Worm (Caenorhabditis elegans) whole organism, L1 larva: ENCODE measurements around the gene R07E5.11.

Experiments
- C16A3.4 ChIP-seq: fragments of 150-350 bp; optimal IDR thresholded peaks from 2 replicates; lab custom pipeline; 2014; ENCODE audit warnings: missing biosample characterization, missing genetic modification characterization
- C34B4.2 ChIP-seq: sonication (generic microtip); optimal IDR thresholded peaks from 2 replicates; lab custom pipeline; 2017; ENCODE audit warnings: mild to moderate bottlenecking, missing genetic modification characterization, missing compliant biosample characterization
- ceh-63 ChIP-seq: fragments of 200-800 bp; sonication (Bioruptor generic); optimal IDR thresholded peaks from 2 replicates; lab custom pipeline; 2018; ENCODE audit warnings: mild to moderate bottlenecking, missing genetic modification characterization, missing compliant biosample characterization
- ceh-8 ChIP-seq: fragments of 200-800 bp; sonication (Bioruptor generic); optimal IDR thresholded peaks from 2 replicates; lab custom pipeline; 2018; ENCODE audit warnings: mild to moderate bottlenecking, missing genetic modification characterization, moderate library complexity, missing compliant biosample characterization
- ceh-88 ChIP-seq: fragments of 200-800 bp; sonication (Bioruptor generic); IDR thresholded peaks from 2 replicates; pipeline ENCODE4 v1.3.6; 2022; ENCODE audit warnings: missing genetic modification characterization, missing compliant biosample characterization
- ceh-90 ChIP-seq: sonication (generic microtip); optimal IDR thresholded peaks from 2 replicates; lab custom pipeline; 2016; ENCODE audit warnings: missing genetic modification characterization, missing compliant biosample characterization
- ces-1 ChIP-seq: fragments of 150-350 bp; optimal IDR thresholded peaks from 2 replicates; lab custom pipeline; 2014; ENCODE audit warnings: missing biosample characterization, missing genetic modification reagents, missing genetic modification characterization
- dpl-1 ChIP-seq, 3 experiments: fragments of 150-350 bp in 2 of 3; sonication (generic microtip) in 1 of 3; optimal IDR thresholded peaks; 2 replicates each; lab custom pipeline; 2014 to 2017; ENCODE audit warnings: missing biosample characterization in 3 of 3, missing genetic modification characterization in 3 of 3, missing genetic modification reagents in 3 of 3
- dsc-1 ChIP-seq: sonication (generic microtip); optimal IDR thresholded peaks from 2 replicates; lab custom pipeline; 2016; ENCODE audit warnings: mild to moderate bottlenecking, missing genetic modification characterization, missing compliant biosample characterization
- efl-1 ChIP-seq, 4 experiments: fragments of 150-350 bp; optimal IDR thresholded peaks in 3 of 4; peaks in 1 of 4; 1 replicate in 1 of 4; 2 replicates in 3 of 4; lab custom pipeline; 2014; ENCODE audit warnings: missing biosample characterization in 2 of 4, missing genetic modification characterization in 2 of 4, missing genetic modification reagents in 2 of 4
- egl-27 ChIP-seq, 2 experiments: fragments of 150-350 bp in 1 of 2; sonication (generic microtip); optimal IDR thresholded peaks; 3 replicates each; lab custom pipeline; 2017 to 2018; ENCODE audit warnings: missing biosample characterization in 2 of 2, missing genetic modification characterization in 2 of 2, missing genetic modification reagents in 2 of 2
- elt-3 ChIP-seq, 6 experiments: fragments of 150-350 bp in 1 of 6; sonication (generic microtip); optimal IDR thresholded peaks; 2 replicates each; lab custom pipeline; 2017 to 2018; ENCODE audit warnings: missing biosample characterization in 6 of 6, missing genetic modification characterization in 6 of 6, inconsistent platforms in 1 of 6
- ets-5 ChIP-seq: fragments of 200-800 bp; sonication (Bioruptor generic); IDR thresholded peaks from 2 replicates; pipeline ENCODE4 v1.3.6; 2022; ENCODE audit warnings: missing genetic modification characterization, missing compliant biosample characterization
- fkh-10 ChIP-seq: sonication (generic microtip); optimal IDR thresholded peaks from 2 replicates; lab custom pipeline; 2017; ENCODE audit warnings: missing biosample characterization, missing genetic modification reagents, missing genetic modification characterization
- fkh-4 ChIP-seq: sonication (generic microtip); optimal IDR thresholded peaks from 2 replicates; lab custom pipeline; 2016; ENCODE audit warnings: missing compliant biosample characterization, missing genetic modification characterization, borderline replicate concordance
- fkh-8 ChIP-seq: sonication (generic microtip); optimal IDR thresholded peaks from 2 replicates; lab custom pipeline; 2016; ENCODE audit warnings: mild to moderate bottlenecking, missing genetic modification characterization, missing compliant biosample characterization
- fos-1 ChIP-seq: fragments of 150-350 bp; optimal IDR thresholded peaks from 2 replicates; lab custom pipeline; 2014; ENCODE audit warnings: missing biosample characterization, missing genetic modification characterization
- grh-1 ChIP-seq: fragments of 200-800 bp; sonication (Bioruptor generic); IDR thresholded peaks from 2 replicates; pipeline ENCODE4 v1.3.6; 2022; ENCODE audit warnings: missing genetic modification reagents, missing genetic modification characterization, missing compliant biosample characterization
- hlh-17 ChIP-seq: fragments of 200-800 bp; sonication (Bioruptor generic); optimal IDR thresholded peaks from 2 replicates; lab custom pipeline; 2018; ENCODE audit warnings: missing genetic modification characterization, mild to moderate bottlenecking, missing compliant biosample characterization, moderate library complexity, borderline replicate concordance
- hpl-2 ChIP-seq: fragments of 150-350 bp; optimal IDR thresholded peaks from 2 replicates; lab custom pipeline; 2014; ENCODE audit warnings: missing biosample characterization, missing genetic modification reagents, missing genetic modification characterization
- irx-1 ChIP-seq: sonication (generic microtip); optimal IDR thresholded peaks from 2 replicates; lab custom pipeline; 2016; ENCODE audit warnings: missing genetic modification characterization, missing compliant biosample characterization
- lin-13 ChIP-seq: fragments of 150-350 bp; optimal IDR thresholded peaks from 2 replicates; lab custom pipeline; 2014; ENCODE audit warnings: missing biosample characterization, missing genetic modification reagents, missing genetic modification characterization
- lin-15B ChIP-seq: fragments of 150-350 bp; sonication (generic microtip); optimal IDR thresholded peaks from 3 replicates; lab custom pipeline; 2014; ENCODE audit warnings: missing biosample characterization, missing genetic modification characterization
- lin-35 ChIP-seq, 2 experiments: fragments of 150-350 bp; optimal IDR thresholded peaks; 2 replicates each; lab custom pipeline; 2014; ENCODE audit warnings: missing biosample characterization in 2 of 2, missing genetic modification characterization in 2 of 2, missing genetic modification reagents in 2 of 2
- lir-3 ChIP-seq: sonication (generic microtip); optimal IDR thresholded peaks from 2 replicates; lab custom pipeline; 2016; ENCODE audit warnings: mild to moderate bottlenecking, missing genetic modification characterization, moderate library complexity, missing compliant biosample characterization; ENCODE audit not compliant: poor library complexity
- lsy-2 ChIP-seq, 2 experiments: fragments of 150-350 bp; optimal IDR thresholded peaks; 2 replicates each; lab custom pipeline; 2014; ENCODE audit warnings: missing biosample characterization in 2 of 2, missing genetic modification characterization in 2 of 2
- mab-9 ChIP-seq: fragments of 200-800 bp; sonication (Bioruptor generic); IDR thresholded peaks from 2 replicates; pipeline ENCODE4 v1.3.6; 2022; ENCODE audit warnings: missing genetic modification reagents, missing genetic modification characterization, missing compliant biosample characterization
- mef-2 ChIP-seq: fragments of 150-350 bp; optimal IDR thresholded peaks from 2 replicates; lab custom pipeline; 2014; ENCODE audit warnings: missing biosample characterization, missing genetic modification characterization
- mep-1 ChIP-seq: fragments of 150-350 bp; optimal IDR thresholded peaks from 2 replicates; lab custom pipeline; 2014; ENCODE audit warnings: missing biosample characterization, missing genetic modification characterization
- nhr-11 ChIP-seq: fragments of 150-350 bp; optimal IDR thresholded peaks from 2 replicates; lab custom pipeline; 2014; ENCODE audit warnings: missing biosample characterization, missing genetic modification characterization
- nhr-19 ChIP-seq: fragments of 200-800 bp; sonication (Bioruptor generic); conservative IDR thresholded peaks from 2 replicates; pipeline ENCODE4 v1.3.6; 2022; ENCODE audit warnings: missing genetic modification characterization, missing compliant biosample characterization
- nhr-237 ChIP-seq: fragments of 150-350 bp; optimal IDR thresholded peaks from 2 replicates; lab custom pipeline; 2014; ENCODE audit warnings: missing biosample characterization, missing genetic modification characterization
- nhr-47 ChIP-seq: sonication (generic microtip); optimal IDR thresholded peaks from 2 replicates; lab custom pipeline; 2016; ENCODE audit warnings: mild to moderate bottlenecking, missing genetic modification characterization, moderate library complexity, missing compliant biosample characterization
- nhr-71 ChIP-seq: sonication (generic microtip); optimal IDR thresholded peaks from 2 replicates; lab custom pipeline; 2016; ENCODE audit warnings: mild to moderate bottlenecking, missing genetic modification characterization, moderate library complexity, missing compliant biosample characterization
- nhr-85 ChIP-seq: sonication (generic microtip); peaks from one replicate; lab custom pipeline; 2016; ENCODE audit warnings: missing genetic modification characterization, inconsistent platforms, missing compliant biosample characterization
- pag-3 ChIP-seq: sonication (generic microtip); optimal IDR thresholded peaks from 2 replicates; lab custom pipeline; 2017; ENCODE audit warnings: missing genetic modification characterization, mild to moderate bottlenecking, missing compliant biosample characterization, antibody characterized with exemption, borderline replicate concordance; ENCODE audit not compliant: insufficient read depth
- rnt-1 ChIP-seq: sonication (generic microtip); optimal IDR thresholded peaks from 2 replicates; lab custom pipeline; 2016; ENCODE audit warnings: mild to moderate bottlenecking, missing genetic modification characterization, moderate library complexity, missing compliant biosample characterization
- skn-1 ChIP-seq: fragments of 150-350 bp; optimal IDR thresholded peaks from 2 replicates; lab custom pipeline; 2014; ENCODE audit warnings: missing biosample characterization, missing genetic modification characterization
- snu-23 ChIP-seq: sonication (generic microtip); optimal IDR thresholded peaks from 2 replicates; lab custom pipeline; 2016; ENCODE audit warnings: missing genetic modification characterization, missing compliant biosample characterization
- sup-37 ChIP-seq: fragments of 200-800 bp; sonication (Bioruptor generic); optimal IDR thresholded peaks from 2 replicates; lab custom pipeline; 2018; ENCODE audit warnings: mild to moderate bottlenecking, missing genetic modification characterization, missing compliant biosample characterization
- tlp-1 ChIP-seq: fragments of 150-350 bp; optimal IDR thresholded peaks from 2 replicates; lab custom pipeline; 2014; ENCODE audit warnings: missing biosample characterization, missing genetic modification characterization
- unc-62 ChIP-seq: fragments of 150-350 bp; optimal IDR thresholded peaks from 2 replicates; lab custom pipeline; 2014; ENCODE audit warnings: missing biosample characterization, missing genetic modification reagents, missing genetic modification characterization
- vab-15 ChIP-seq: sonication (generic microtip); optimal IDR thresholded peaks from 2 replicates; lab custom pipeline; 2017; ENCODE audit warnings: missing genotype, mild to moderate bottlenecking, missing genetic modification characterization, missing compliant biosample characterization
- xbp-1 ChIP-seq: sonication (generic microtip); optimal IDR thresholded peaks from 2 replicates; lab custom pipeline; 2016; ENCODE audit warnings: missing genetic modification characterization, missing compliant biosample characterization
- zip-4 ChIP-seq: fragments of 200-800 bp; sonication (Bioruptor generic); optimal IDR thresholded peaks from 2 replicates; lab custom pipeline; 2018; ENCODE audit warnings: mild to moderate bottlenecking, missing genetic modification characterization, moderate library complexity, missing compliant biosample characterization
- ztf-11 ChIP-seq, 2 experiments: sonication (generic microtip); optimal IDR thresholded peaks; 2 replicates each; lab custom pipeline; 2016 to 2017; ENCODE audit warnings: missing genetic modification characterization in 2 of 2, missing biosample characterization in 1 of 2, missing compliant biosample characterization in 1 of 2
- ztf-4 ChIP-seq: fragments of 150-350 bp; optimal IDR thresholded peaks from 2 replicates; lab custom pipeline; 2014; ENCODE audit warnings: missing biosample characterization, missing genetic modification characterization

R07E5.11 gene

ce11 chrIII:4413099-4413498 is 1.9 kb downstream of the R07E5.11 start, which contains the start of gene mpc-1 (continued):
- TF ChIP-seq unc-62 (GFP tag; lab: Kevin White, UChicago) = no peak
- no peak for TF ChIP-seq grh-1 (GFP tag; lab: Robert Waterston, UW)
- TF ChIP-seq nhr-237 (tag; lab: Kevin White, UChicago) = no peak
- no peak for TF ChIP-seq xbp-1 (tag; lab: Kevin White, UChicago)
- TF ChIP-seq rnt-1 (tag; lab: Kevin White, UChicago) = no peak
- no peak for TF ChIP-seq C34B4.2 (tag; lab: Kevin White, UChicago)
- no peak for TF ChIP-seq dpl-1 (GFP tag; optimal IDR thresholded peaks at IDR 0.05; lab: Kevin White, UChicago)
- peak; percentile 72 for TF ChIP-seq nhr-85 (tag; lab: Kevin White, UChicago)
- peak; percentile 1 to 29 for TF ChIP-seq lsy-2 (tag; optimal IDR thresholded peaks at IDR 0.05; lab: Kevin White, UChicago)
- no peak for TF ChIP-seq mef-2
- TF ChIP-seq lir-3 = no peak
- TF ChIP-seq mep-1 (tag; lab: Kevin White, UChicago) = no peak
- no peak for TF ChIP-seq ceh-88 (GFP tag; lab: Robert Waterston, UW)
- no peak for TF ChIP-seq hlh-17 (GFP tag; lab: Kevin White, UChicago)
- TF ChIP-seq lin-13 (GFP tag; lab: Kevin White, UChicago) = no peak
- TF ChIP-seq nhr-47 (tag; lab: Kevin White, UChicago) = no peak
- TF ChIP-seq ces-1 (GFP tag; lab: Kevin White, UChicago) = no peak
- peak; percentile 18 for TF ChIP-seq snu-23
- TF ChIP-seq ztf-4 (tag; lab: Kevin White, UChicago) = no peak
- no peak for TF ChIP-seq fkh-8 (tag; lab: Kevin White, UChicago)
- TF ChIP-seq ets-5 (GFP tag; lab: Robert Waterston, UW) = no peak
- no peak for TF ChIP-seq irx-1 (tag; lab: Kevin White, UChicago)
- no peak for TF ChIP-seq ceh-63 (GFP tag; lab: Kevin White, UChicago)
- no peak for TF ChIP-seq egl-27 (tag; optimal IDR thresholded peaks at IDR 0.05; lab: Kevin White, UChicago)
- peak; percentile 25 for TF ChIP-seq skn-1 (tag; lab: Kevin White, UChicago)
- no peak for TF ChIP-seq fkh-10 (GFP tag; lab: Kevin White, UChicago)
- TF ChIP-seq nhr-11 (tag; lab: Kevin White, UChicago) = no peak
- TF ChIP-seq lin-35 (GFP tag; optimal IDR thresholded peaks at IDR 0.05; lab: Kevin White, UChicago) = peak in 1 of 2 experiments; percentile 24
- no peak for TF ChIP-seq ceh-8 (GFP tag; lab: Kevin White, UChicago)
- no peak for TF ChIP-seq tlp-1 (tag; lab: Kevin White, UChicago)
- TF ChIP-seq fkh-4 (tag; lab: Kevin White, UChicago) = no peak
- TF ChIP-seq vab-15 (tag; lab: Kevin White, UChicago) = no peak
- TF ChIP-seq nhr-19 (GFP tag; lab: Robert Waterston, UW) = 0 out of 2 replicates have a peak, but pooled peaks have one; percentile 8
- TF ChIP-seq fos-1 = no peak
- TF ChIP-seq lin-15B (tag; lab: Kevin White, UChicago) = no peak
- no peak for TF ChIP-seq mab-9 (GFP tag; lab: Robert Waterston, UW)
- TF ChIP-seq hpl-2 (GFP tag; lab: Kevin White, UChicago) = no peak
- TF ChIP-seq elt-3 (tag; optimal IDR thresholded peaks at IDR 0.05; lab: Kevin White, UChicago) = peak in 4 of 6 experiments; percentile 9 to 96 (median 52)
- no peak for TF ChIP-seq C16A3.4

- TF ChIP-seq lin-13 (GFP tag; lab: Kevin White, UChicago) (no peak), dsc-1 (tag; lab: Kevin White, UChicago) (peak; percentile 64), ceh-90 (tag; lab: Kevin White, UChicago) (no peak), fkh-8 (tag; lab: Kevin White, UChicago) (no peak), hlh-17 (GFP tag; lab: Kevin White, UChicago) (no peak), sup-37 (GFP tag; lab: Kevin White, UChicago) (no peak), nhr-237 (tag; lab: Kevin White, UChicago) (no peak), snu-23 (peak; percentile 78), mef-2 (no peak), irx-1 (tag; lab: Kevin White, UChicago) (no peak), egl-27 (tag; optimal IDR thresholded peaks at IDR 0.05; lab: Kevin White, UChicago) (peak in 1 of 2 experiments; percentile 36), mab-9 (GFP tag; lab: Robert Waterston, UW) (no peak), ztf-11 (tag; optimal IDR thresholded peaks at IDR 0.05; lab: Kevin White, UChicago) (no peak), nhr-71 (tag; lab: Kevin White, UChicago) (peak; percentile 92), efl-1 (optimal IDR thresholded peaks at IDR 0.05; lab: Kevin White, UChicago) (peak; percentile 26 to 33), efl-1 (GFP tag; optimal IDR thresholded peaks at IDR 0.05 in 1 of 2; lab: Kevin White, UChicago) (peak in 1 of 2 experiments; percentile 28), pag-3 (tag; lab: Kevin White, UChicago) (no peak), fkh-4 (tag; lab: Kevin White, UChicago) (no peak), zip-4 (GFP tag; lab: Kevin White, UChicago) (no peak)
Observed at ce11 chrIII:4412108-4413009, 2.7 kb downstream of the R07E5.11 start.
